Worm (Caenorhabditis elegans) whole organism, early embryonic: ENCODE results near the gene tag-151.

ENCODE experiments used
- aly-1 ChIP-seq: sonication (generic microtip); optimal IDR thresholded peaks from 2 replicates; lab custom pipeline; 2016; ENCODE audit warnings: missing genetic modification characterization, missing compliant biosample characterization
- ama-1 ChIP-seq: fragments of 150-350 bp; optimal IDR thresholded peaks from 2 replicates; lab custom pipeline; 2014
- ceh-36 ChIP-seq: sonication (generic microtip); optimal IDR thresholded peaks from 2 replicates; lab custom pipeline; 2016; ENCODE audit warnings: missing genetic modification characterization, inconsistent platforms, missing compliant biosample characterization
- ets-7 ChIP-seq: sonication (generic microtip); optimal IDR thresholded peaks from 2 replicates; lab custom pipeline; 2016; ENCODE audit warnings: missing genotype, missing genetic modification characterization, missing compliant biosample characterization
- flt-1 ChIP-seq: fragments of 200-800 bp; sonication (Bioruptor generic); IDR thresholded peaks from 2 replicates; pipeline ENCODE4 v1.3.6; 2022; ENCODE audit warnings: missing genetic modification characterization, missing compliant biosample characterization
- hmbx-1 ChIP-seq: sonication (generic microtip); optimal IDR thresholded peaks from 2 replicates; lab custom pipeline; 2016; ENCODE audit warnings: mild to moderate bottlenecking, missing genetic modification characterization, missing compliant biosample characterization
- hmg-4 ChIP-seq: fragments of 200-800 bp; sonication (Bioruptor generic); optimal IDR thresholded peaks from 2 replicates; lab custom pipeline; 2018; ENCODE audit warnings: mild to moderate bottlenecking, missing genetic modification characterization, missing compliant biosample characterization
- hnd-1 ChIP-seq: sonication (generic microtip); optimal IDR thresholded peaks from 2 replicates; lab custom pipeline; 2016; ENCODE audit warnings: missing genetic modification characterization, missing compliant biosample characterization
- pes-1 ChIP-seq: fragments of 200-800 bp; sonication (Bioruptor generic); IDR thresholded peaks from 2 replicates; pipeline ENCODE4 v1.3.6; 2022; ENCODE audit warnings: missing genetic modification reagents, missing genetic modification characterization, missing compliant biosample characterization
- scrt-1 ChIP-seq: fragments of 200-800 bp; sonication (Bioruptor generic); IDR thresholded peaks from 2 replicates; pipeline ENCODE4 v1.3.6; 2022; ENCODE audit warnings: missing genetic modification characterization, missing compliant biosample characterization
- sea-1 ChIP-seq: fragments of 200-800 bp; sonication (Bioruptor generic); conservative IDR thresholded peaks from 2 replicates; pipeline ENCODE4 v1.3.6; 2022; ENCODE audit warnings: missing genetic modification characterization, missing compliant biosample characterization
- tbx-11 ChIP-seq: fragments of 200-800 bp; sonication (Bioruptor generic); IDR thresholded peaks from 2 replicates; pipeline ENCODE4 v1.3.6; 2022; ENCODE audit warnings: missing genetic modification characterization, missing compliant biosample characterization
- tbx-37 ChIP-seq: fragments of 200-800 bp; sonication (Bioruptor generic); conservative IDR thresholded peaks from 2 replicates; pipeline ENCODE4 v1.3.6; 2022; ENCODE audit warnings: missing genetic modification reagents, missing genetic modification characterization, missing compliant biosample characterization
- tra-4 ChIP-seq: sonication (generic microtip); optimal IDR thresholded peaks from 2 replicates; lab custom pipeline; 2017; ENCODE audit warnings: missing genetic modification characterization, missing compliant biosample characterization

DNA sequence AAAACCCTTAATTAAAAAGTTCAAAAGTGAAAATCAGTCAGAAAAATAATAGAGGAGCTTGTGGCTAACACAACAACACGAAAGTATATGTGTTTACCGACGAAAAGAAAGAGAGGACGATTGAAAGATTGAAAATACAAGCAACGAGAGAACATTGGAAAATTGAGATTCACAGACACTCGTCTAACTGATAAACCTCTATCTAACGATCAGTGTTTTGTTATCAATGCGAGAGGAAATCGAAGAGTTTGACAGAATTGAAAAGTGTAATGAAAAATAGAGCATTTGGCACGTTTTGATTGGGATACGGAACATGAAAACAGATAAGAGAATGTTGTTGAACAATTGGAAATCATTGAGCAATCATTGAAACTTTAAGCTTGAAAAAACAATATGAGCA is 18.6 kb downstream of the tag-151 start:
- no peak for TF ChIP-seq scrt-1 (GFP tag; lab: Robert Waterston, UW)
- TF ChIP-seq tbx-11 (GFP tag; lab: Robert Waterston, UW) = no peak
- TF ChIP-seq aly-1 (tag; lab: Kevin White, UChicago) = no peak
- TF ChIP-seq ama-1 = no peak
- no peak for TF ChIP-seq hnd-1 (tag; lab: Kevin White, UChicago)
- TF ChIP-seq pes-1 (GFP tag; lab: Robert Waterston, UW) = no peak
- no peak for TF ChIP-seq flt-1 (GFP tag; lab: Robert Waterston, UW)
- no peak for TF ChIP-seq tra-4 (tag; lab: Kevin White, UChicago)
- TF ChIP-seq sea-1 (GFP tag; lab: Robert Waterston, UW) = no peak
- no peak for TF ChIP-seq ets-7 (tag; lab: Kevin White, UChicago)
- TF ChIP-seq tbx-37 = no peak
- TF ChIP-seq ceh-36 = no peak
- no peak for TF ChIP-seq hmbx-1 (tag; lab: Kevin White, UChicago)
- TF ChIP-seq hmg-4 (GFP tag; lab: Kevin White, UChicago) = no peak
